Fruit fly (Drosophila melanogaster) whole organism, embryonic: ENCODE results near the gene CG5506.

Experiments used
- Awh ChIP-seq: fragments of 200-800 bp; sonication (Bioruptor generic); IDR thresholded peaks from 2 replicates; pipeline ENCODE4, ENCODE4 v1.3.6; 2022; ENCODE audit warnings: missing biosample characterization, missing genetic modification characterization
- CG10654 ChIP-seq: fragments of 200-800 bp; sonication (Bioruptor generic); optimal IDR thresholded peaks from 2 replicates; lab custom pipeline; 2016; ENCODE audit warnings: missing biosample characterization, missing genetic modification characterization
- CG11085 ChIP-seq: fragments of 200-800 bp; sonication (Bioruptor generic); IDR thresholded peaks from 2 replicates; pipeline ENCODE4 v1.3.6; 2022; ENCODE audit warnings: missing biosample characterization, missing genetic modification characterization
- CG11398 ChIP-seq: fragments of 200-800 bp; sonication (Bioruptor generic); optimal IDR thresholded peaks from 2 replicates; lab custom pipeline; 2016; ENCODE audit warnings: missing biosample characterization, missing genetic modification characterization
- CG12942 ChIP-seq: fragments of 200-800 bp; sonication (Bioruptor generic); optimal IDR thresholded peaks from 3 replicates; lab custom pipeline; 2016; ENCODE audit warnings: missing biosample characterization, missing genetic modification characterization
- CG1529 ChIP-seq: fragments of 200-800 bp; sonication (Bioruptor generic); optimal IDR thresholded peaks from 3 replicates; lab custom pipeline; 2018; ENCODE audit warnings: missing biosample characterization, missing genetic modification characterization
- CG17361 ChIP-seq: fragments of 200-800 bp; sonication (Bioruptor generic); IDR thresholded peaks from 3 replicates; pipeline ENCODE4 v1.3.6; 2022; ENCODE audit warnings: missing biosample characterization, missing genetic modification characterization
- CG17612 ChIP-seq: fragments of 200-800 bp; sonication (Bioruptor generic); IDR thresholded peaks from 2 replicates; pipeline ENCODE4 v1.3.6; 2022; ENCODE audit warnings: missing biosample characterization, missing genetic modification characterization
- CG17912 ChIP-seq: fragments of 200-800 bp; sonication (Bioruptor generic); optimal IDR thresholded peaks from 2 replicates; lab custom pipeline; 2018; ENCODE audit warnings: missing biosample characterization, mild to moderate bottlenecking, missing genetic modification characterization
- CG18619 ChIP-seq: fragments of 200-800 bp; sonication (Bioruptor generic); optimal IDR thresholded peaks from 3 replicates; lab custom pipeline; 2017; ENCODE audit warnings: missing biosample characterization, mild to moderate bottlenecking, missing genetic modification characterization
- CG31441 ChIP-seq: fragments of 200-800 bp; sonication (Bioruptor generic); IDR thresholded peaks from 2 replicates; pipeline ENCODE4 v1.3.6; 2022; ENCODE audit warnings: missing biosample characterization, missing genetic modification characterization
- CG3163 ChIP-seq: fragments of 200-800 bp; sonication (Bioruptor generic); optimal IDR thresholded peaks from 3 replicates; lab custom pipeline; 2016; ENCODE audit warnings: missing biosample characterization, missing genetic modification characterization
- CG6175 ChIP-seq: fragments of 200-800 bp; sonication (Bioruptor generic); IDR thresholded peaks from 3 replicates; pipeline ENCODE4 v1.3.6; 2022; ENCODE audit warnings: missing biosample characterization, missing genetic modification characterization
- CG8924 ChIP-seq: fragments of 200-800 bp; optimal IDR thresholded peaks from 3 replicates; lab custom pipeline; 2019; ENCODE audit warnings: missing biosample characterization, mild to moderate bottlenecking, missing genetic modification characterization, moderate library complexity
- CG9797 ChIP-seq: fragments of 200-800 bp; sonication (Bioruptor generic); optimal IDR thresholded peaks from 3 replicates; lab custom pipeline; 2018; ENCODE audit warnings: missing biosample characterization, mild to moderate bottlenecking, missing genetic modification characterization
- CTCF ChIP-seq: fragments of 200-800 bp; sonication (Bioruptor generic); optimal IDR thresholded peaks from 2 replicates; lab custom pipeline; 2017; ENCODE audit warnings: missing biosample characterization, mild to moderate bottlenecking, missing genetic modification characterization, moderate library complexity
- D19A ChIP-seq: fragments of 200-800 bp; optimal IDR thresholded peaks from 3 replicates; lab custom pipeline; 2019; ENCODE audit warnings: missing biosample characterization, mild to moderate bottlenecking, missing genetic modification characterization, moderate library complexity
- Dad ChIP-seq: fragments of 200-800 bp; sonication (Bioruptor generic); optimal IDR thresholded peaks from 3 replicates; lab custom pipeline; 2016; ENCODE audit warnings: missing biosample characterization, missing genetic modification characterization
- Dip3 ChIP-seq: fragments of 200-800 bp; sonication (Bioruptor generic); optimal IDR thresholded peaks from 3 replicates; lab custom pipeline; 2016; ENCODE audit warnings: missing biosample characterization, missing genetic modification characterization
- Doc3 ChIP-seq: fragments of 200-800 bp; sonication (Bioruptor generic); IDR thresholded peaks from 3 replicates; pipeline ENCODE4 v1.3.6; 2022; ENCODE audit warnings: missing biosample characterization, missing genetic modification characterization; ENCODE audit not compliant: partially characterized antibody
- Ets97D ChIP-seq: fragments of 200-800 bp; sonication (Bioruptor generic); optimal IDR thresholded peaks from 3 replicates; lab custom pipeline; 2016; ENCODE audit warnings: missing biosample characterization, missing genetic modification characterization
- Gug ChIP-seq: fragments of 200-800 bp; sonication (Bioruptor generic); IDR thresholded peaks from 4 replicates; pipeline ENCODE4 v1.3.6; 2022; ENCODE audit warnings: missing biosample characterization, missing genetic modification characterization
- Hand ChIP-seq: fragments of 200-800 bp; sonication (Bioruptor generic); optimal IDR thresholded peaks from 2 replicates; lab custom pipeline; 2017; ENCODE audit warnings: mild to moderate bottlenecking, missing biosample characterization, missing genetic modification reagents, missing genetic modification characterization
- Hsf ChIP-seq: fragments of 200-800 bp; sonication (Bioruptor generic); optimal IDR thresholded peaks from 3 replicates; lab custom pipeline; 2016; ENCODE audit warnings: missing biosample characterization, missing genetic modification characterization
- MBD-R2 ChIP-seq: fragments of 200-800 bp; sonication (Bioruptor generic); IDR thresholded peaks from 2 replicates; pipeline ENCODE4 v1.3.6; 2022; ENCODE audit warnings: missing biosample characterization, missing genetic modification characterization
- Optix ChIP-seq: fragments of 200-800 bp; sonication (Bioruptor generic); IDR thresholded peaks from 3 replicates; pipeline ENCODE4 v1.3.6; 2022; ENCODE audit warnings: missing biosample characterization, missing genetic modification characterization
- Ravus ChIP-seq: fragments of 200-800 bp; sonication (Bioruptor generic); IDR thresholded peaks from 2 replicates; pipeline ENCODE4 v1.3.6; 2022; ENCODE audit warnings: missing biosample characterization, missing genetic modification characterization
- Rfx ChIP-seq: fragments of 200-800 bp; sonication (Bioruptor generic); IDR thresholded peaks from 2 replicates; pipeline ENCODE4 v1.3.6; 2022; ENCODE audit warnings: missing biosample characterization, missing genetic modification characterization
- abd-A ChIP-seq: fragments of 200-800 bp; sonication (Bioruptor generic); optimal IDR thresholded peaks from 3 replicates; lab custom pipeline; 2019; ENCODE audit warnings: missing biosample characterization, mild to moderate bottlenecking, missing genetic modification characterization, moderate library complexity
- ac ChIP-seq: fragments of 200-800 bp; sonication (Bioruptor generic); optimal IDR thresholded peaks from 3 replicates; lab custom pipeline; 2017; ENCODE audit warnings: missing biosample characterization, mild to moderate bottlenecking, missing genetic modification characterization
- ap ChIP-seq: fragments of 200-800 bp; sonication (Bioruptor generic); IDR thresholded peaks from 2 replicates; pipeline ENCODE4 v1.3.6; 2022; ENCODE audit warnings: missing biosample characterization, missing genetic modification characterization
- ato ChIP-seq: fragments of 200-800 bp; sonication (Bioruptor generic); IDR thresholded peaks from 2 replicates; pipeline ENCODE4 v1.3.6; 2022; ENCODE audit warnings: missing biosample characterization, missing genetic modification characterization; ENCODE audit not compliant: partially characterized antibody
- az2 ChIP-seq: fragments of 200-800 bp; sonication (Bioruptor generic); optimal IDR thresholded peaks from 3 replicates; lab custom pipeline; 2016; ENCODE audit warnings: missing biosample characterization, missing genetic modification characterization
- bowl ChIP-seq: fragments of 200-800 bp; sonication (Bioruptor generic); IDR thresholded peaks from 2 replicates; pipeline ENCODE4 v1.3.6; 2022; ENCODE audit warnings: missing biosample characterization, missing genetic modification characterization
- croc ChIP-seq: fragments of 200-800 bp; sonication (Bioruptor generic); conservative IDR thresholded peaks from 3 replicates; pipeline ENCODE4 v1.3.6; 2022; ENCODE audit warnings: missing biosample characterization, missing genetic modification characterization
- dmrt11E ChIP-seq: fragments of 200-800 bp; sonication (Bioruptor generic); optimal IDR thresholded peaks from 3 replicates; lab custom pipeline; 2018; ENCODE audit warnings: missing biosample characterization, mild to moderate bottlenecking, missing genetic modification characterization, moderate library complexity
- klu ChIP-seq: fragments of 200-800 bp; sonication (Bioruptor generic); IDR thresholded peaks from 2 replicates; pipeline ENCODE4 v1.3.6; 2022; ENCODE audit warnings: missing biosample characterization, missing genetic modification characterization
- kni ChIP-seq: fragments of 200-800 bp; sonication (Bioruptor generic); optimal IDR thresholded peaks from 3 replicates; lab custom pipeline; 2017; ENCODE audit warnings: mild to moderate bottlenecking, missing biosample characterization, missing genetic modification reagents, missing genetic modification characterization
- lab ChIP-seq: fragments of 200-800 bp; sonication (Bioruptor generic); optimal IDR thresholded peaks from 3 replicates; lab custom pipeline; 2017; ENCODE audit warnings: missing biosample characterization, missing genetic modification characterization, mild to moderate bottlenecking, moderate library complexity, missing genetic modification reagents
- lov ChIP-seq, 2 experiments: fragments of 200-800 bp in 1 of 2; fragments of >200 bp in 1 of 2; sonication (Bioruptor generic) in 1 of 2; IDR thresholded peaks in 1 of 2; optimal IDR thresholded peaks in 1 of 2; 2 replicates in 1 of 2; 3 replicates in 1 of 2; pipeline versions ENCODE4 v1.3.6 to Lab custom; 2017 to 2022; ENCODE audit warnings: missing biosample characterization in 1 of 2, missing genetic modification characterization in 1 of 2
- maf-S ChIP-seq: fragments of 200-800 bp; sonication (Bioruptor generic); optimal IDR thresholded peaks from 2 replicates; lab custom pipeline; 2016; ENCODE audit warnings: missing biosample characterization, missing genetic modification characterization
- mirr ChIP-seq: fragments of 200-800 bp; sonication (Bioruptor generic); optimal IDR thresholded peaks from 3 replicates; lab custom pipeline; 2018; ENCODE audit warnings: missing biosample characterization, mild to moderate bottlenecking, missing genetic modification characterization
- pum ChIP-seq: fragments of 200-800 bp; sonication (Bioruptor generic); optimal IDR thresholded peaks from 2 replicates; lab custom pipeline; 2016; ENCODE audit warnings: missing biosample characterization, missing genetic modification characterization
- schlank ChIP-seq: fragments of 200-800 bp; sonication (Bioruptor generic); optimal IDR thresholded peaks from 2 replicates; lab custom pipeline; 2018; ENCODE audit warnings: missing biosample characterization, mild to moderate bottlenecking, missing genetic modification characterization
- sd ChIP-seq: fragments of 200-800 bp; sonication (Bioruptor generic); optimal IDR thresholded peaks from 3 replicates; lab custom pipeline; 2018; ENCODE audit warnings: missing biosample characterization, mild to moderate bottlenecking, missing genetic modification characterization, moderate library complexity
- sisA ChIP-seq: fragments of 200-800 bp; sonication (Bioruptor generic); IDR thresholded peaks from 2 replicates; pipeline ENCODE4 v1.3.6; 2022; ENCODE audit warnings: missing biosample characterization, missing genetic modification characterization
- tll ChIP-seq, 2 experiments: fragments of 200-800 bp in 1 of 2; fragments of >200 bp in 1 of 2; sonication (Bioruptor generic) in 1 of 2; optimal IDR thresholded peaks; 2 replicates each; lab custom pipeline; 2017 to 2019; ENCODE audit warnings: missing biosample characterization in 2 of 2, missing genetic modification characterization in 2 of 2, mild to moderate bottlenecking in 1 of 2, moderate library complexity in 1 of 2
- toy ChIP-seq: fragments of 200-800 bp; sonication (Bioruptor generic); IDR thresholded peaks from 2 replicates; pipeline ENCODE4 v1.3.6; 2022; ENCODE audit warnings: missing biosample characterization, missing genetic modification characterization
- vnd ChIP-seq: fragments of 200-800 bp; sonication (Bioruptor generic); IDR thresholded peaks from 3 replicates; pipeline ENCODE4 v1.3.6; 2022; ENCODE audit warnings: missing biosample characterization, missing genetic modification characterization; ENCODE audit not compliant: partially characterized antibody
- yki ChIP-seq: fragments of >200 bp; optimal IDR thresholded peaks from 3 replicates; lab custom pipeline; 2018
- z ChIP-seq: fragments of 200-800 bp; sonication (Bioruptor generic); IDR thresholded peaks from 3 replicates; pipeline ENCODE4 v1.3.6; 2022; ENCODE audit warnings: missing biosample characterization, missing genetic modification characterization

CG5506 gene

dm6 chr3L:17846169-17846981 lies 37.8 kb downstream of the CG5506 start, which contains the start of the genes MED19 and CG7430 (continued):
- no peak for TF ChIP-seq ap
- TF ChIP-seq z (GFP tag; lab: Robert Waterston, UW) = no peak
- no peak for TF ChIP-seq lab
- TF ChIP-seq Hand (GFP tag; lab: Kevin White, UChicago) = peak; percentile 28
- TF ChIP-seq Ravus (GFP tag; lab: Robert Waterston, UW) = no peak
- no peak for TF ChIP-seq CG17612
- TF ChIP-seq Dad (GFP tag; lab: Kevin White, UChicago) = peak; percentile 2
- no peak for TF ChIP-seq CG10654
- peak; percentile 9; the same call in 1 of the 2 replicates for TF ChIP-seq ato (GFP tag; lab: Robert Waterston, UW)
- no peak for TF ChIP-seq kni
- peak; percentile 26 for TF ChIP-seq Rfx (GFP tag; lab: Robert Waterston, UW)
- no peak for TF ChIP-seq CG18619
- no peak for TF ChIP-seq croc (GFP tag; lab: Robert Waterston, UW)
- no peak for TF ChIP-seq schlank
- TF ChIP-seq CG9797 (GFP tag; lab: Kevin White, UChicago) = peak; percentile 88
- peak; percentile 72 for TF ChIP-seq Ets97D (GFP tag; lab: Kevin White, UChicago)
- no peak for TF ChIP-seq CG6175 (GFP tag; lab: Robert Waterston, UW)
- peak; percentile 17; the same call in 2 of the 3 replicates for TF ChIP-seq Doc3
- no peak for TF ChIP-seq sisA (GFP tag; lab: Robert Waterston, UW)
- TF ChIP-seq mirr (GFP tag; lab: Kevin White, UChicago) = peak; percentile 48
- TF ChIP-seq Hsf (GFP tag; lab: Kevin White, UChicago) = no peak
- TF ChIP-seq abd-A = no peak
- no peak for TF ChIP-seq yki (lab: Kevin White, UChicago)
- no peak for TF ChIP-seq bowl (GFP tag; lab: Robert Waterston, UW)
- no peak for TF ChIP-seq toy
- peak; percentile 31 for TF ChIP-seq CG17912 (GFP tag; lab: Kevin White, UChicago)
- TF ChIP-seq maf-S (GFP tag; lab: Kevin White, UChicago) = no peak
- no peak for TF ChIP-seq klu (GFP tag; lab: Robert Waterston, UW)
- no peak for TF ChIP-seq sd
- TF ChIP-seq MBD-R2 = peak; percentile 42; the same call in 1 of the 2 replicates
- TF ChIP-seq pum = no peak
- no peak for TF ChIP-seq Gug (GFP tag; lab: Robert Waterston, UW)
- TF ChIP-seq CG11085 (GFP tag; lab: Robert Waterston, UW) = no peak
- TF ChIP-seq Optix (GFP tag; lab: Robert Waterston, UW) = no peak
- no peak for TF ChIP-seq D19A (tag; lab: Kevin White, UChicago)
- no peak for TF ChIP-seq Awh (GFP tag; lab: Robert Waterston, UW)
- TF ChIP-seq az2 (GFP tag; lab: Kevin White, UChicago) = no peak
- TF ChIP-seq lov (optimal IDR thresholded peaks at IDR 0.05; lab: Kevin White, UChicago) = no peak
- no peak for TF ChIP-seq lov (GFP tag; IDR thresholded peaks at IDR 0.05; lab: Robert Waterston, UW)
- TF ChIP-seq tll (GFP tag; optimal IDR thresholded peaks at IDR 0.05; lab: Kevin White, UChicago) = peak in 1 of 2 experiments; percentile 25
- no peak for TF ChIP-seq vnd
- peak; percentile 34 for TF ChIP-seq ac
- TF ChIP-seq CG31441 (GFP tag; lab: Robert Waterston, UW) = peak; percentile 43
- TF ChIP-seq CG17361 (GFP tag; lab: Robert Waterston, UW) = peak; percentile 54; the same call in 2 of the 3 replicates
- no peak for TF ChIP-seq CG1529 (GFP tag; lab: Kevin White, UChicago)
- no peak for TF ChIP-seq Dip3
- TF ChIP-seq CTCF (GFP tag; lab: Kevin White, UChicago) = peak; percentile 17
- TF ChIP-seq CG8924 (tag; lab: Kevin White, UChicago) = no peak
- TF ChIP-seq dmrt11E = no peak
- no peak for TF ChIP-seq CG12942
- TF ChIP-seq CG11398 (GFP tag; lab: Kevin White, UChicago) = no peak
- no peak for TF ChIP-seq CG3163 (GFP tag; lab: Kevin White, UChicago)
